Worm (Caenorhabditis elegans) whole organism, L2 larva: ENCODE data around the gene C04A11.5.

Experiments used
- ZK546.5 ChIP-seq: sonication (generic microtip); optimal IDR thresholded peaks from 2 replicates; lab custom pipeline; 2017; ENCODE audit warnings: missing biosample characterization, missing genetic modification characterization
- ama-1 ChIP-seq: fragments of 150-350 bp; optimal IDR thresholded peaks from 2 replicates; lab custom pipeline; 2018; ENCODE audit warnings: inconsistent platforms
- ceh-82 ChIP-seq: fragments of 150-350 bp; optimal IDR thresholded peaks from 2 replicates; lab custom pipeline; 2014; ENCODE audit warnings: missing biosample characterization, missing genetic modification characterization
- elt-1 ChIP-seq: fragments of 150-350 bp; optimal IDR thresholded peaks from 2 replicates; lab custom pipeline; 2014; ENCODE audit warnings: missing biosample characterization, missing genetic modification characterization
- elt-3 ChIP-seq: sonication (generic microtip); optimal IDR thresholded peaks from 2 replicates; lab custom pipeline; 2017; ENCODE audit warnings: missing biosample characterization, missing genetic modification characterization
- fos-1 ChIP-seq: fragments of 150-350 bp; optimal IDR thresholded peaks from 2 replicates; lab custom pipeline; 2014; ENCODE audit warnings: missing biosample characterization, missing genetic modification characterization
- lin-11 ChIP-seq: fragments of 150-350 bp; sonication (generic microtip); optimal IDR thresholded peaks from 2 replicates; lab custom pipeline; 2014; ENCODE audit warnings: missing biosample characterization, missing genetic modification characterization, inconsistent platforms, mixed read lengths
- mab-5 ChIP-seq: fragments of 150-350 bp; optimal IDR thresholded peaks from 2 replicates; lab custom pipeline; 2014; ENCODE audit warnings: missing biosample characterization, missing genetic modification characterization
- mdl-1 ChIP-seq, 2 experiments: fragments of 150-350 bp in 1 of 2; sonication (generic microtip) in 1 of 2; optimal IDR thresholded peaks; 2 replicates each; lab custom pipeline; 2017; ENCODE audit warnings: missing biosample characterization in 2 of 2, missing genetic modification characterization in 2 of 2
- nhr-12 ChIP-seq: fragments of 150-350 bp; optimal IDR thresholded peaks from 2 replicates; lab custom pipeline; 2014; ENCODE audit warnings: missing biosample characterization, missing genetic modification characterization
- nhr-6 ChIP-seq: fragments of 150-350 bp; optimal IDR thresholded peaks from 2 replicates; lab custom pipeline; 2014; ENCODE audit warnings: missing biosample characterization, missing genetic modification characterization
- skn-1 ChIP-seq: sonication (generic microtip); optimal IDR thresholded peaks from 2 replicates; lab custom pipeline; 2017; ENCODE audit warnings: missing biosample characterization, missing genetic modification characterization
- snpc-4 ChIP-seq: fragments of 150-350 bp; optimal IDR thresholded peaks from 2 replicates; lab custom pipeline; 2014; ENCODE audit warnings: missing biosample characterization, missing genetic modification characterization
- ztf-11 ChIP-seq: sonication (generic microtip); optimal IDR thresholded peaks from 2 replicates; lab custom pipeline; 2017; ENCODE audit warnings: missing biosample characterization, missing genetic modification characterization

ce11 chrX:13665447-13665846, 1.1 kb downstream of the C04A11.5 start:
- TF ChIP-seq mab-5 (peak; percentile 60), ZK546.5 (no peak), ceh-82 (peak; percentile 18), snpc-4 (tag; lab: Kevin White, UChicago) (peak; percentile 58), fos-1 (tag; lab: Kevin White, UChicago) (peak; percentile 65), elt-3 (no peak), mdl-1 (tag; optimal IDR thresholded peaks at IDR 0.05; lab: Kevin White, UChicago) (peak in 1 of 2 experiments; percentile 2), elt-1 (no peak), nhr-6 (tag; lab: Kevin White, UChicago) (peak; percentile 60), nhr-12 (peak; percentile 25), lin-11 (peak; percentile 78), ztf-11 (tag; lab: Kevin White, UChicago) (peak; percentile 34), ama-1 (lab: Kevin White, UChicago) (peak; percentile 34), skn-1 (tag; lab: Kevin White, UChicago) (no peak)
